Worm (Caenorhabditis elegans) whole organism, late embryonic: ENCODE data around the gene dyf-3.

Source experiments
- ceh-45 ChIP-seq: fragments of 200-800 bp; sonication (Bioruptor generic); IDR thresholded peaks from 2 replicates; pipeline ENCODE4 v1.3.6; 2022; ENCODE audit warnings: missing genetic modification reagents, missing genetic modification characterization, missing compliant biosample characterization
- ceh-48 ChIP-seq: sonication (generic microtip); optimal IDR thresholded peaks from 2 replicates; lab custom pipeline; 2016; ENCODE audit warnings: missing genetic modification characterization, inconsistent platforms, missing compliant biosample characterization
- ceh-9 ChIP-seq: sonication (generic microtip); optimal IDR thresholded peaks from 2 replicates; lab custom pipeline; 2016; ENCODE audit warnings: mild to moderate bottlenecking, missing genetic modification characterization, inconsistent platforms, missing compliant biosample characterization
- nhr-11 ChIP-seq: fragments of 150-350 bp; optimal IDR thresholded peaks from 2 replicates; lab custom pipeline; 2014; ENCODE audit warnings: missing biosample characterization, missing genetic modification characterization
- pha-4 ChIP-seq: fragments of 150-350 bp; optimal IDR thresholded peaks from 2 replicates; lab custom pipeline; 2018; ENCODE audit warnings: missing biosample characterization, missing genetic modification reagents, missing genetic modification characterization
- pqm-1 ChIP-seq: sonication (generic microtip); optimal IDR thresholded peaks from 2 replicates; lab custom pipeline; 2016; ENCODE audit warnings: missing genetic modification characterization, missing compliant biosample characterization
- rnt-1 ChIP-seq: sonication (generic microtip); optimal IDR thresholded peaks from 2 replicates; lab custom pipeline; 2016; ENCODE audit warnings: missing genetic modification characterization, missing compliant biosample characterization

- TF ChIP-seq pqm-1 (tag; lab: Kevin White, UChicago) (no peak), nhr-11 (no peak), ceh-9 (tag; lab: Kevin White, UChicago) (no peak), pha-4 (tag; lab: Kevin White, UChicago) (no peak), ceh-48 (tag; lab: Kevin White, UChicago) (peak; percentile 18), rnt-1 (tag; lab: Kevin White, UChicago) (no peak), ceh-45 (GFP tag; lab: Robert Waterston, UW) (no peak)
Measured at ce11 chrIV:3399015-3399722, at the start of gene dyf-3, which contains the start of gene pdhb-1.
